Fruit fly (Drosophila melanogaster) whole organism, prepupa: ENCODE data around the gene CG17929.

Source experiments
- Blimp-1 ChIP-seq: fragments of 200-800 bp; sonication (Bioruptor generic); optimal IDR thresholded peaks from 3 replicates; lab custom pipeline; 2017; ENCODE audit warnings: missing biosample characterization, missing genetic modification characterization, mild to moderate bottlenecking, moderate library complexity, missing genetic modification reagents
- CG11294 ChIP-seq: fragments of 200-800 bp; sonication (Bioruptor generic); IDR thresholded peaks from 2 replicates; pipeline ENCODE4 v1.3.6; 2022; ENCODE audit warnings: missing biosample characterization, missing genetic modification characterization
- CG11762 ChIP-seq: fragments of 200-800 bp; sonication (Bioruptor generic); optimal IDR thresholded peaks from 3 replicates; lab custom pipeline; 2016; ENCODE audit warnings: missing biosample characterization, missing genetic modification characterization; ENCODE audit not compliant: insufficient read depth
- CG11902 ChIP-seq: fragments of 200-800 bp; sonication (Bioruptor generic); optimal IDR thresholded peaks from 3 replicates; lab custom pipeline; 2016; ENCODE audit warnings: missing biosample characterization, missing genetic modification characterization
- CG15336 ChIP-seq: fragments of 200-800 bp; sonication (Bioruptor generic); IDR thresholded peaks from 2 replicates; pipeline ENCODE4 v1.3.6; 2022; ENCODE audit warnings: missing biosample characterization, missing genetic modification characterization
- CG1621 ChIP-seq: fragments of 200-800 bp; sonication (Bioruptor generic); optimal IDR thresholded peaks from 3 replicates; lab custom pipeline; 2018; ENCODE audit warnings: missing biosample characterization, mild to moderate bottlenecking, missing genetic modification characterization
- CG16779 ChIP-seq: fragments of 200-800 bp; sonication (Bioruptor generic); optimal IDR thresholded peaks from 3 replicates; lab custom pipeline; 2017; ENCODE audit warnings: missing biosample characterization, mild to moderate bottlenecking, missing genetic modification characterization
- CG3032 ChIP-seq: fragments of 200-800 bp; optimal IDR thresholded peaks from 2 replicates; lab custom pipeline; 2019; ENCODE audit warnings: missing biosample characterization, mild to moderate bottlenecking, missing genetic modification characterization, moderate library complexity
- CG31627 ChIP-seq: fragments of 200-800 bp; sonication (Bioruptor generic); optimal IDR thresholded peaks from 3 replicates; lab custom pipeline; 2016; ENCODE audit warnings: missing biosample characterization, missing genetic modification characterization
- CG34406 ChIP-seq: fragments of 200-800 bp; sonication (Bioruptor generic); optimal IDR thresholded peaks from 3 replicates; lab custom pipeline; 2016; ENCODE audit warnings: missing biosample characterization, missing genetic modification characterization
- CG3919 ChIP-seq: fragments of 200-800 bp; sonication (Bioruptor generic); optimal IDR thresholded peaks from 3 replicates; lab custom pipeline; 2016; ENCODE audit warnings: missing biosample characterization, missing genetic modification characterization
- CG4318 ChIP-seq: fragments of 200-800 bp; sonication (Bioruptor generic); optimal IDR thresholded peaks from 3 replicates; lab custom pipeline; 2017; ENCODE audit warnings: missing biosample characterization, mild to moderate bottlenecking, missing genetic modification characterization
- CG6163 ChIP-seq: fragments of 200-800 bp; sonication (Bioruptor generic); IDR thresholded peaks from 3 replicates; pipeline ENCODE4 v1.3.6; 2022; ENCODE audit warnings: missing biosample characterization, missing genetic modification characterization
- CG6808 ChIP-seq: fragments of 200-800 bp; sonication (Bioruptor generic); optimal IDR thresholded peaks from 3 replicates; lab custom pipeline; 2017; ENCODE audit warnings: missing biosample characterization, missing genetic modification characterization, mild to moderate bottlenecking, moderate library complexity, missing genetic modification reagents
- CG6854 ChIP-seq: fragments of 200-800 bp; sonication (Bioruptor generic); optimal IDR thresholded peaks from 2 replicates; lab custom pipeline; 2017; ENCODE audit warnings: missing biosample characterization, mild to moderate bottlenecking, missing genetic modification characterization
- CG7368 ChIP-seq: fragments of 200-800 bp; sonication (Bioruptor generic); optimal IDR thresholded peaks from 3 replicates; lab custom pipeline; 2016; ENCODE audit warnings: missing biosample characterization, missing genetic modification characterization
- CG8119 ChIP-seq: fragments of 200-800 bp; sonication (Bioruptor generic); IDR thresholded peaks from 3 replicates; pipeline ENCODE4 v1.3.6; 2022; ENCODE audit warnings: missing biosample characterization, missing genetic modification characterization
- CG8319 ChIP-seq: fragments of 200-800 bp; sonication (Bioruptor generic); optimal IDR thresholded peaks from 3 replicates; lab custom pipeline; 2016; ENCODE audit warnings: missing biosample characterization, missing genetic modification characterization
- CG9139 ChIP-seq: fragments of 200-800 bp; sonication (Bioruptor generic); optimal IDR thresholded peaks from 3 replicates; lab custom pipeline; 2017; ENCODE audit warnings: missing biosample characterization, mild to moderate bottlenecking, missing genetic modification characterization
- Eip78C ChIP-seq: fragments of 200-800 bp; sonication (Bioruptor generic); peaks from one replicate; lab custom pipeline; 2016; ENCODE audit warnings: missing biosample characterization, missing genetic modification characterization
- Eip93F ChIP-seq: fragments of 200-800 bp; sonication (Bioruptor generic); optimal IDR thresholded peaks from 2 replicates; lab custom pipeline; 2016; ENCODE audit warnings: missing biosample characterization, mild to moderate bottlenecking, missing genetic modification characterization
- Gug ChIP-seq: fragments of 200-800 bp; sonication (Bioruptor generic); IDR thresholded peaks from 2 replicates; pipeline ENCODE4 v1.3.6; 2022; ENCODE audit warnings: missing biosample characterization, missing genetic modification characterization
- Hr38 ChIP-seq: sonication (Bioruptor generic); optimal IDR thresholded peaks from 2 replicates; lab custom pipeline; 2016; ENCODE audit warnings: missing biosample characterization, missing genetic modification characterization
- Met ChIP-seq: fragments of 200-800 bp; sonication (Bioruptor generic); optimal IDR thresholded peaks from 3 replicates; lab custom pipeline; 2016; ENCODE audit warnings: missing biosample characterization, missing genetic modification characterization
- OdsH ChIP-seq: fragments of 200-800 bp; sonication (Bioruptor generic); optimal IDR thresholded peaks from 3 replicates; lab custom pipeline; 2016; ENCODE audit warnings: missing biosample characterization, missing genetic modification characterization
- Sox102F ChIP-seq: fragments of 200-800 bp; sonication (Bioruptor generic); optimal IDR thresholded peaks from 2 replicates; lab custom pipeline; 2016; ENCODE audit warnings: missing biosample characterization, mild to moderate bottlenecking, missing genetic modification characterization
- achi ChIP-seq: fragments of 200-800 bp; sonication (Bioruptor generic); optimal IDR thresholded peaks from 3 replicates; lab custom pipeline; 2016; ENCODE audit warnings: missing biosample characterization, missing genetic modification characterization
- acj6 ChIP-seq: fragments of 200-800 bp; sonication (Bioruptor generic); optimal IDR thresholded peaks from 3 replicates; lab custom pipeline; 2016; ENCODE audit warnings: missing biosample characterization, missing genetic modification characterization
- cyc ChIP-seq: fragments of 200-800 bp; sonication (Bioruptor generic); optimal IDR thresholded peaks from 3 replicates; lab custom pipeline; 2016; ENCODE audit warnings: missing biosample characterization, missing genetic modification characterization
- dsx ChIP-seq: fragments of 200-800 bp; optimal IDR thresholded peaks from 3 replicates; lab custom pipeline; 2019; ENCODE audit warnings: missing biosample characterization, mild to moderate bottlenecking, missing genetic modification characterization, moderate library complexity; ENCODE audit not compliant: poor library complexity, severe bottlenecking
- eg ChIP-seq: fragments of 200-800 bp; sonication (Bioruptor generic); IDR thresholded peaks from 3 replicates; pipeline ENCODE4 v1.3.6; 2022; ENCODE audit warnings: missing biosample characterization, missing genetic modification characterization
- esn ChIP-seq: fragments of 200-800 bp; sonication (Bioruptor generic); optimal IDR thresholded peaks from 2 replicates; lab custom pipeline; 2016; ENCODE audit warnings: missing biosample characterization, mild to moderate bottlenecking, missing genetic modification characterization, moderate library complexity
- fd59A ChIP-seq: fragments of 200-800 bp; sonication (Bioruptor generic); optimal IDR thresholded peaks from 2 replicates; lab custom pipeline; 2017; ENCODE audit warnings: missing biosample characterization, mild to moderate bottlenecking, missing genetic modification characterization, missing genetic modification reagents
- lz ChIP-seq: fragments of 200-800 bp; sonication (Bioruptor generic); optimal IDR thresholded peaks from 3 replicates; lab custom pipeline; 2016; ENCODE audit warnings: missing biosample characterization, missing genetic modification characterization
- pdm3 ChIP-seq: fragments of 200-800 bp; sonication (Bioruptor generic); optimal IDR thresholded peaks from 3 replicates; lab custom pipeline; 2016; ENCODE audit warnings: missing biosample characterization, missing genetic modification characterization
- spab ChIP-seq: fragments of 200-800 bp; sonication (Bioruptor generic); optimal IDR thresholded peaks from 2 replicates; lab custom pipeline; 2017; ENCODE audit warnings: missing biosample characterization, mild to moderate bottlenecking, missing genetic modification characterization, missing genetic modification reagents
- svp ChIP-seq: fragments of 200-800 bp; sonication (Bioruptor generic); peaks from one replicate; lab custom pipeline; 2016; ENCODE audit warnings: missing biosample characterization, missing genetic modification characterization
- topi ChIP-seq: fragments of 200-800 bp; sonication (Bioruptor generic); optimal IDR thresholded peaks from 3 replicates; lab custom pipeline; 2016; ENCODE audit warnings: missing biosample characterization, missing genetic modification characterization
- vri ChIP-seq: fragments of 200-800 bp; sonication (Bioruptor generic); optimal IDR thresholded peaks from 3 replicates; lab custom pipeline; 2016; ENCODE audit warnings: missing biosample characterization, mild to moderate bottlenecking, missing genetic modification characterization

CG17929 gene

DNA sequence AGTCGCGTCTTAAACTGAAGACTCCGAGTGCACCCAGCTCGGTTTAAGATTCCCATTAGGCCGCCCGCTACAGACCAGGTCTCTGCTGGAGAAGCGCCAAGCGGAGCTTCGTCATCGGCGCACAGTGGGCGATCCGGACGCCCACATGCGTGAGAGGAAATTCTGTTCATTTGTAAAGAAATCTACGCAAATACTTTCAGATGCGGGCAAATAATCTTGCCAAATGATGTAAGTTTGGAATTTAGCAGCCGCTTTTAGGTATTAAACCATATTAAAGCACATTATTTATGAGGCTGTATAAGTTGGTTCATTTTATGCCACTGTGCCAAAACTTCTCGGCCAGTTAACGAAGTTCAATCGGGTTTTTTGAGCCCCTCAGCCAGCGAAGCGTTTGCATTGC is 43.0 kb downstream of the CG17929 start, which contains the start of gene js (continued):
- TF ChIP-seq Blimp-1 (GFP tag; lab: Kevin White, UChicago) (no peak), dsx (GFP tag; lab: Kevin White, UChicago) (no peak), spab (GFP tag; lab: Kevin White, UChicago) (no peak), CG4318 (GFP tag; lab: Kevin White, UChicago) (peak; percentile 78), CG6808 (GFP tag; lab: Kevin White, UChicago) (peak; percentile 27), CG8119 (GFP tag; lab: Robert Waterston, UW) (peak; percentile 83), lz (GFP tag; lab: Kevin White, UChicago) (no peak), svp (GFP tag; lab: Kevin White, UChicago) (no peak), Eip78C (GFP tag; lab: Kevin White, UChicago) (no peak), CG6163 (peak; percentile 66; the same call in 2 of the 3 replicates), CG6854 (GFP tag; lab: Kevin White, UChicago) (no peak), esn (GFP tag; lab: Kevin White, UChicago) (no peak), CG8319 (peak; percentile 24), OdsH (GFP tag; lab: Kevin White, UChicago) (peak; percentile 75), Gug (0 out of 2 replicates have a peak, but pooled peaks have one; percentile 31), cyc (no peak), CG16779 (tag; lab: Kevin White, UChicago) (no peak), CG1621 (tag; lab: Kevin White, UChicago) (no peak), achi (GFP tag; lab: Kevin White, UChicago) (peak; percentile 67), Met (peak; percentile 53), CG15336 (GFP tag; lab: Robert Waterston, UW) (peak; percentile 84), Sox102F (GFP tag; lab: Kevin White, UChicago) (peak; percentile 50), Eip93F (GFP tag; lab: Kevin White, UChicago) (no peak), CG11902 (GFP tag; lab: Kevin White, UChicago) (no peak), fd59A (GFP tag; lab: Kevin White, UChicago) (no peak), CG3032 (tag; lab: Kevin White, UChicago) (no peak), CG11762 (GFP tag; lab: Kevin White, UChicago) (peak; percentile 67), Hr38 (GFP tag; lab: Kevin White, UChicago) (no peak), CG9139 (GFP tag; lab: Kevin White, UChicago) (no peak), pdm3 (GFP tag; lab: Kevin White, UChicago) (peak; percentile 76), CG7368 (peak; percentile 30), eg (GFP tag; lab: Robert Waterston, UW) (peak; percentile 62), CG3919 (GFP tag; lab: Kevin White, UChicago) (peak; percentile 73), CG11294 (no peak)

DNA sequence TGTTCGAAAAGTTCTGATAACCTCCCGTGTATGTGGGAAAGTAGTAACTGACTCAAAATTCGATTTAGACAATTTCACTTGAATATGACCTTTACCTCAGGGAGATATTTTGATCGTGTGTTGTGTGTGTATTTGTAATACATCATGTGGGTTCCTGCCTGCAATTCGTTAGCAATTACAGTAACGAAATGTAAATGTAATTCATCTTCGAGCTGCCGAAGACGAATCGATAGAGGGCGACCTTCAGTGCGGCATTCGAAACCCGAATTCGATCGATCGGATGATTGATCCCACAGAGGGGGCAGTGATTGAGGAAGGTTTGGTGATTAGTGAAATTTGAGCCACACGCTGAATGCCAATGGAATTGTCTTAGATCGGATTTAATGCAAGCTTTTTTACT is 45.1 kb downstream of the CG17929 start, which contains the start of gene CG10317:
CG10317 (minus strand) TSS at position 101 of the 400 bp plus-strand sequence.
- no peak for TF ChIP-seq Met
- no peak for TF ChIP-seq CG34406 (GFP tag; lab: Kevin White, UChicago)
- no peak for TF ChIP-seq CG4318 (GFP tag; lab: Kevin White, UChicago)
- no peak for TF ChIP-seq vri
- TF ChIP-seq CG16779 (tag; lab: Kevin White, UChicago): no peak
- TF ChIP-seq CG8119 (GFP tag; lab: Robert Waterston, UW): no peak
- TF ChIP-seq acj6: no peak
- TF ChIP-seq CG1621 (tag; lab: Kevin White, UChicago): no peak
- no peak for TF ChIP-seq topi
- no peak for TF ChIP-seq CG11294
- no peak for TF ChIP-seq CG31627 (GFP tag; lab: Kevin White, UChicago)
- no peak for TF ChIP-seq CG3032 (tag; lab: Kevin White, UChicago)

DNA sequence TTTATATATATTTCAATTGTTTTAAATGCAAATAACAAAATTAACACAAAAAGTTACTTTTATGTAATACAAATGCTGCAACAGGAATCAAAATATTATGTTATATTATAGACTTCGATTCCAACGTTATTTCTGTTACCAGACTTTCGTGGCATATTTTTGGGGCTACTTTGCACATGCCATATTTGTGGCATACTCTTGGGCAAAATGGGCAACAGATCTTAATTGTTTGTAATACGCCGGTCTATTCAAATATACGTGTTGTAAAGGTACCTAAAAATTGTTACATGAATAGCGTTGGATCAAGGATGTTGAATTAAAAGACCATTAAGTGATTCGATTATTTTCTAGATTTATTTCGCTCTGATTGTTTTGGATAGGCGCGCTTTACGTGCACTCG is 48.8 kb downstream of the CG17929 start:
- TF ChIP-seq svp (GFP tag; lab: Kevin White, UChicago) (peak; percentile 26), Eip93F (GFP tag; lab: Kevin White, UChicago) (no peak)
